Worm (Caenorhabditis elegans) whole organism, L4/young adult: ENCODE results near the gene dlc-4.

Experiments used
- W03F9.2 ChIP-seq: fragments of 150-350 bp; optimal IDR thresholded peaks from 2 replicates; lab custom pipeline; 2014; ENCODE audit warnings: missing biosample characterization, missing genetic modification characterization
- dao-5 ChIP-seq: sonication (generic microtip); optimal IDR thresholded peaks from 2 replicates; lab custom pipeline; 2016; ENCODE audit warnings: missing genotype, missing genetic modification characterization, moderate library complexity, missing compliant biosample characterization
- him-1 ChIP-seq: sonication (generic microtip); optimal IDR thresholded peaks from 2 replicates; lab custom pipeline; 2016; ENCODE audit warnings: missing genotype, missing genetic modification reagents, missing genetic modification characterization, missing compliant biosample characterization

DNA sequence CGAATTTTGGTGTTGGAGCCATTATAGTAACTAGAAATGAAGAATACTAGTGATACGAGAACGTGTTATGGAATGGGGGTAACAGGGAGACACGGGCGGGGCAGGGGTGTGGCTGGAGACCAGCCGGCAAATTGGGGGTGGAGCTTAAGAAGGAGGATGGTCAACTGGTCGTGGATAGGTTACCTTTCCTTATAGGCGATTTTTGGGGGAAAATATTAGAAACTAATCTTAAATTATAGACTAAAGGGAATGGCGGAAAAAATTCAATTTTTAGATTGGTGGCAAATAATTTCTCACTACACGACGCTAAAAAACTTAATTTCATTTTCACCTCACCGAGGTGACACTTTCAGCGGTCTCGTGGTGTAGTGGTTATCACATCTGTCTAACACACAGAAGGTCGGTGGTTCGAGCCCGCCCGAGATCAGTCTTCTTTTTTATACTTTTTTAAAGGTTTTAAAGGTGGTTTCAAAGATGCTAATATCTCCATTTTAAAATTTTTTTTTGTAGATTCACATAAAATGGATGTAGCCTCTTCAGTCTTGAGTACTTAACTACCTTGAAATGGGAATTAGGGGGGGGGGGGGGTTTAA lies 43.2 kb upstream of the dlc-4 start, which contains the start of gene Y65A5A.1:
- peak; percentile 6 for TF ChIP-seq W03F9.2 (tag; lab: Kevin White, UChicago)
- no peak for TF ChIP-seq him-1 (tag; lab: Kevin White, UChicago)
- peak; percentile 5 for TF ChIP-seq dao-5 (tag; lab: Kevin White, UChicago)
